Fruit fly (Drosophila melanogaster) whole organism, prepupa: ENCODE measurements around the gene Ada2a.
A peak's percentile ranks its signal among the peaks of the same experiment; 100 is the strongest.

ENCODE experiments used
- Blimp-1 ChIP-seq: fragments of 200-800 bp; sonication (Bioruptor generic); optimal IDR thresholded peaks from 3 replicates; lab custom pipeline; 2017; ENCODE audit warnings: missing biosample characterization, missing genetic modification characterization, mild to moderate bottlenecking, moderate library complexity, missing genetic modification reagents
- CG11294 ChIP-seq: fragments of 200-800 bp; sonication (Bioruptor generic); IDR thresholded peaks from 2 replicates; pipeline ENCODE4 v1.3.6; 2022; ENCODE audit warnings: missing biosample characterization, missing genetic modification characterization
- CG11762 ChIP-seq: fragments of 200-800 bp; sonication (Bioruptor generic); optimal IDR thresholded peaks from 3 replicates; lab custom pipeline; 2016; ENCODE audit warnings: missing biosample characterization, missing genetic modification characterization; ENCODE audit not compliant: insufficient read depth
- CG15336 ChIP-seq: fragments of 200-800 bp; sonication (Bioruptor generic); IDR thresholded peaks from 2 replicates; pipeline ENCODE4 v1.3.6; 2022; ENCODE audit warnings: missing biosample characterization, missing genetic modification characterization
- CG1621 ChIP-seq: fragments of 200-800 bp; sonication (Bioruptor generic); optimal IDR thresholded peaks from 3 replicates; lab custom pipeline; 2018; ENCODE audit warnings: missing biosample characterization, mild to moderate bottlenecking, missing genetic modification characterization
- CG3032 ChIP-seq: fragments of 200-800 bp; optimal IDR thresholded peaks from 2 replicates; lab custom pipeline; 2019; ENCODE audit warnings: missing biosample characterization, mild to moderate bottlenecking, missing genetic modification characterization, moderate library complexity
- CG31627 ChIP-seq: fragments of 200-800 bp; sonication (Bioruptor generic); optimal IDR thresholded peaks from 3 replicates; lab custom pipeline; 2016; ENCODE audit warnings: missing biosample characterization, missing genetic modification characterization
- CG32006 ChIP-seq: fragments of 200-800 bp; sonication (Bioruptor generic); optimal IDR thresholded peaks from 3 replicates; lab custom pipeline; 2017; ENCODE audit warnings: missing biosample characterization, mild to moderate bottlenecking, missing genetic modification characterization
- CG34406 ChIP-seq: fragments of 200-800 bp; sonication (Bioruptor generic); optimal IDR thresholded peaks from 3 replicates; lab custom pipeline; 2016; ENCODE audit warnings: missing biosample characterization, missing genetic modification characterization
- CG3919 ChIP-seq: fragments of 200-800 bp; sonication (Bioruptor generic); optimal IDR thresholded peaks from 3 replicates; lab custom pipeline; 2016; ENCODE audit warnings: missing biosample characterization, missing genetic modification characterization
- CG4318 ChIP-seq: fragments of 200-800 bp; sonication (Bioruptor generic); optimal IDR thresholded peaks from 3 replicates; lab custom pipeline; 2017; ENCODE audit warnings: missing biosample characterization, mild to moderate bottlenecking, missing genetic modification characterization
- CG6792 ChIP-seq: fragments of 200-800 bp; sonication (Bioruptor generic); optimal IDR thresholded peaks from 3 replicates; lab custom pipeline; 2016; ENCODE audit warnings: missing biosample characterization, missing genetic modification characterization
- CG6808 ChIP-seq: fragments of 200-800 bp; sonication (Bioruptor generic); optimal IDR thresholded peaks from 3 replicates; lab custom pipeline; 2017; ENCODE audit warnings: missing biosample characterization, missing genetic modification characterization, mild to moderate bottlenecking, moderate library complexity, missing genetic modification reagents
- CG6854 ChIP-seq: fragments of 200-800 bp; sonication (Bioruptor generic); optimal IDR thresholded peaks from 2 replicates; lab custom pipeline; 2017; ENCODE audit warnings: missing biosample characterization, mild to moderate bottlenecking, missing genetic modification characterization
- CG7368 ChIP-seq: fragments of 200-800 bp; sonication (Bioruptor generic); optimal IDR thresholded peaks from 3 replicates; lab custom pipeline; 2016; ENCODE audit warnings: missing biosample characterization, missing genetic modification characterization
- CG8119 ChIP-seq: fragments of 200-800 bp; sonication (Bioruptor generic); IDR thresholded peaks from 3 replicates; pipeline ENCODE4 v1.3.6; 2022; ENCODE audit warnings: missing biosample characterization, missing genetic modification characterization
- CG8632 ChIP-seq: fragments of 200-800 bp; sonication (Bioruptor generic); optimal IDR thresholded peaks from 3 replicates; lab custom pipeline; 2016; ENCODE audit warnings: missing biosample characterization, missing genetic modification characterization
- Eip78C ChIP-seq: fragments of 200-800 bp; sonication (Bioruptor generic); peaks from one replicate; lab custom pipeline; 2016; ENCODE audit warnings: missing biosample characterization, missing genetic modification characterization
- Ets96B ChIP-seq: fragments of 200-800 bp; optimal IDR thresholded peaks from 2 replicates; lab custom pipeline; 2019; ENCODE audit warnings: missing biosample characterization, mild to moderate bottlenecking, missing genetic modification characterization, moderate library complexity
- Gug ChIP-seq: fragments of 200-800 bp; sonication (Bioruptor generic); IDR thresholded peaks from 2 replicates; pipeline ENCODE4 v1.3.6; 2022; ENCODE audit warnings: missing biosample characterization, missing genetic modification characterization
- Hr38 ChIP-seq: sonication (Bioruptor generic); optimal IDR thresholded peaks from 2 replicates; lab custom pipeline; 2016; ENCODE audit warnings: missing biosample characterization, missing genetic modification characterization
- Hr4 ChIP-seq: fragments of 200-800 bp; sonication (Bioruptor generic); optimal IDR thresholded peaks from 3 replicates; lab custom pipeline; 2016; ENCODE audit warnings: missing biosample characterization, missing genetic modification characterization
- Lpt ChIP-seq: fragments of 200-800 bp; sonication (Bioruptor generic); optimal IDR thresholded peaks from 3 replicates; lab custom pipeline; 2016; ENCODE audit warnings: missing biosample characterization, missing genetic modification characterization
- OdsH ChIP-seq: fragments of 200-800 bp; sonication (Bioruptor generic); optimal IDR thresholded peaks from 3 replicates; lab custom pipeline; 2016; ENCODE audit warnings: missing biosample characterization, missing genetic modification characterization
- Smox ChIP-seq: fragments of 200-800 bp; sonication (Bioruptor generic); optimal IDR thresholded peaks from 3 replicates; lab custom pipeline; 2016; ENCODE audit warnings: missing biosample characterization, missing genetic modification characterization
- Sox15 ChIP-seq: fragments of 200-800 bp; sonication (Bioruptor generic); optimal IDR thresholded peaks from 3 replicates; lab custom pipeline; 2016; ENCODE audit warnings: missing biosample characterization, missing genetic modification characterization
- achi ChIP-seq: fragments of 200-800 bp; sonication (Bioruptor generic); optimal IDR thresholded peaks from 3 replicates; lab custom pipeline; 2016; ENCODE audit warnings: missing biosample characterization, missing genetic modification characterization
- acj6 ChIP-seq: fragments of 200-800 bp; sonication (Bioruptor generic); optimal IDR thresholded peaks from 3 replicates; lab custom pipeline; 2016; ENCODE audit warnings: missing biosample characterization, missing genetic modification characterization
- cyc ChIP-seq: fragments of 200-800 bp; sonication (Bioruptor generic); optimal IDR thresholded peaks from 3 replicates; lab custom pipeline; 2016; ENCODE audit warnings: missing biosample characterization, missing genetic modification characterization
- dac ChIP-seq: fragments of 200-800 bp; sonication (Bioruptor generic); optimal IDR thresholded peaks from 2 replicates; lab custom pipeline; 2017; ENCODE audit warnings: missing biosample characterization, mild to moderate bottlenecking, missing genetic modification characterization
- dsx ChIP-seq: fragments of 200-800 bp; optimal IDR thresholded peaks from 3 replicates; lab custom pipeline; 2019; ENCODE audit warnings: missing biosample characterization, mild to moderate bottlenecking, missing genetic modification characterization, moderate library complexity; ENCODE audit not compliant: poor library complexity, severe bottlenecking
- fd59A ChIP-seq: fragments of 200-800 bp; sonication (Bioruptor generic); optimal IDR thresholded peaks from 2 replicates; lab custom pipeline; 2017; ENCODE audit warnings: missing biosample characterization, mild to moderate bottlenecking, missing genetic modification characterization, missing genetic modification reagents
- fkh ChIP-seq: fragments of 200-800 bp; sonication (Bioruptor generic); optimal IDR thresholded peaks from 3 replicates; lab custom pipeline; 2017; ENCODE audit warnings: missing biosample characterization, mild to moderate bottlenecking, missing genetic modification characterization, moderate library complexity
- net ChIP-seq: fragments of 200-800 bp; sonication (Bioruptor generic); optimal IDR thresholded peaks from 3 replicates; lab custom pipeline; 2016; ENCODE audit warnings: missing biosample characterization, missing genetic modification characterization
- spab ChIP-seq: fragments of 200-800 bp; sonication (Bioruptor generic); optimal IDR thresholded peaks from 2 replicates; lab custom pipeline; 2017; ENCODE audit warnings: missing biosample characterization, mild to moderate bottlenecking, missing genetic modification characterization, missing genetic modification reagents
- ss ChIP-seq, 2 experiments: fragments of 200-800 bp; sonication (Bioruptor generic); optimal IDR thresholded peaks; 2 replicates in 1 of 2; 3 replicates in 1 of 2; lab custom pipeline; 2017 to 2018; ENCODE audit warnings: mild to moderate bottlenecking in 2 of 2, missing biosample characterization in 2 of 2, missing genetic modification characterization in 2 of 2, moderate library complexity in 1 of 2
- svp ChIP-seq: fragments of 200-800 bp; sonication (Bioruptor generic); peaks from one replicate; lab custom pipeline; 2016; ENCODE audit warnings: missing biosample characterization, missing genetic modification characterization
- topi ChIP-seq: fragments of 200-800 bp; sonication (Bioruptor generic); optimal IDR thresholded peaks from 3 replicates; lab custom pipeline; 2016; ENCODE audit warnings: missing biosample characterization, missing genetic modification characterization
- vri ChIP-seq: fragments of 200-800 bp; sonication (Bioruptor generic); optimal IDR thresholded peaks from 3 replicates; lab custom pipeline; 2016; ENCODE audit warnings: missing biosample characterization, mild to moderate bottlenecking, missing genetic modification characterization

The Ada2a gene

DNA sequence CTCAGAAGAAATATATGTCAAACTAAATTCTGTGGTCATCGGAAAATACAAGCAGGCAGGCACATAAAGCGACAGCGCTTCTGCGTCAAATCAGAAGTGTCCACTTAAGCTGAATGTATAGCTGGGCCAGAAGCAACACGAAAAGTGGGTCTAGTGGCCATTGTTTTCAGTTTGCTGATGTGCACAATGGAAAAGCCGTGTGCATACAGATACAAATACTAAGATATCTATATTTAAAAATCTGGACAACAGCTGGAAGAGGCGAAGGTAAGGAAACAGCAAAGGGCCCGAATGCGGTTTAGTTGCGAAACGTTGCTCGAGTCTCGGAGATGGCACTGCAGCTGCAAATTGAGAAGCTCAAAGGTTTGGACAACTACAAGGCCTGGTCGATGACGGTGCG lies 4.5 kb downstream of the Ada2a start, which contains the start of gene CG18598:
Gene CG18598 (plus strand): TSS at position 301 of the 400 bp plus-strand sequence.
- no peak for TF ChIP-seq fd59A (GFP tag; lab: Kevin White, UChicago)
- TF ChIP-seq CG6792 (GFP tag; lab: Kevin White, UChicago), result no peak
- TF ChIP-seq CG8632 (GFP tag; lab: Kevin White, UChicago), result no peak
- no peak for TF ChIP-seq achi (GFP tag; lab: Kevin White, UChicago)
- TF ChIP-seq dac (GFP tag; lab: Kevin White, UChicago), result no peak
- TF ChIP-seq Ets96B, result no peak

DNA sequence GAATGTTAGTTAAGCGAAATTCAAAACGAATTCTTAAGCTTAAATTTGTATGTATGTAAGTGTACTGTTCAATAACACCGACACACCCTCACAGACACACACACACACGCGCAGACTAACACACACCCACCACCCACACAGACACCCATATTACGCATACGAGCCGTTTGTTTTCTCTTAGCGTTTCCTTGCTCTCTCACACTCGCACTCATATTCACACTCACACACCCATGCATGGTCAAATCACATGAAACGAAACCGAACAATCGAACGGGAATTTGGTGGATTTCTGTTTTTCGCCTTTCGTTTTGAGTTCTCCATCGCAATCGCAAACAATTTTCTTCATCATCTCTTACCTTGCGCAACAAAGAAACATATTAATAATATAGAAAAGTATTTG lies 6.0 kb downstream of the Ada2a start:
- TF ChIP-seq Sox15 (GFP tag; lab: Kevin White, UChicago) (no peak), CG11294 (GFP tag; lab: Robert Waterston, UW) (no peak), net (GFP tag; lab: Kevin White, UChicago) (no peak), Blimp-1 (GFP tag; lab: Kevin White, UChicago) (no peak), CG34406 (GFP tag; lab: Kevin White, UChicago) (no peak), CG6792 (GFP tag; lab: Kevin White, UChicago) (no peak), achi (GFP tag; lab: Kevin White, UChicago) (no peak), svp (GFP tag; lab: Kevin White, UChicago) (no peak), Ets96B (no peak), CG4318 (GFP tag; lab: Kevin White, UChicago) (no peak), Hr4 (no peak), Smox (GFP tag; lab: Kevin White, UChicago) (no peak), CG32006 (GFP tag; lab: Kevin White, UChicago) (no peak), acj6 (GFP tag; lab: Kevin White, UChicago) (no peak)

DNA sequence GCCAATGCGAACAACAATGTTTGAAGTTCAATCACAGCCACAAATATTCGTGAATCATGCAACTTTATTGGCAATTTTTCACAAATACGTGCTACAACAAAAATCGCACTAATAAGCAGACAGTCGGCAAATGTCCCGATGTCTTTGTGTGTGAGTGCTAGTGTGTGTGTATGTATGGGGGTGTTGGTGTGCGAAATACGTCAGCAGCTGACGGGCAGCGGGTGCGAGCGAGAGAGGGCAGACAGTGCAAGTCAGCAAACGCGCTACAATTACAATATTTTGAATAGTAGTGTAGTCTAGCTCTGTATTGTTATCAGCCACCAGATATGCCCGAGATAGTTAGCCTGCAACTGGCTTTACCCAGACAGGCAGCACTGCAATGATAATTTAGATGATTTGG lies 9.2 kb downstream of the Ada2a start:
- TF ChIP-seq Hr38 (no peak), fd59A (GFP tag; lab: Kevin White, UChicago) (no peak), fkh (GFP tag; lab: Kevin White, UChicago) (no peak), dsx (GFP tag; lab: Kevin White, UChicago) (no peak), achi (GFP tag; lab: Kevin White, UChicago) (no peak), OdsH (no peak), topi (GFP tag; lab: Kevin White, UChicago) (no peak), CG7368 (GFP tag; lab: Kevin White, UChicago) (no peak), CG3032 (tag; lab: Kevin White, UChicago) (no peak), Ets96B (no peak), CG6808 (GFP tag; lab: Kevin White, UChicago) (no peak), ss (GFP tag; optimal IDR thresholded peaks at IDR 0.05; lab: Kevin White, UChicago) (no peak), Gug (GFP tag; lab: Robert Waterston, UW) (no peak), CG8119 (GFP tag; lab: Robert Waterston, UW) (no peak)

DNA sequence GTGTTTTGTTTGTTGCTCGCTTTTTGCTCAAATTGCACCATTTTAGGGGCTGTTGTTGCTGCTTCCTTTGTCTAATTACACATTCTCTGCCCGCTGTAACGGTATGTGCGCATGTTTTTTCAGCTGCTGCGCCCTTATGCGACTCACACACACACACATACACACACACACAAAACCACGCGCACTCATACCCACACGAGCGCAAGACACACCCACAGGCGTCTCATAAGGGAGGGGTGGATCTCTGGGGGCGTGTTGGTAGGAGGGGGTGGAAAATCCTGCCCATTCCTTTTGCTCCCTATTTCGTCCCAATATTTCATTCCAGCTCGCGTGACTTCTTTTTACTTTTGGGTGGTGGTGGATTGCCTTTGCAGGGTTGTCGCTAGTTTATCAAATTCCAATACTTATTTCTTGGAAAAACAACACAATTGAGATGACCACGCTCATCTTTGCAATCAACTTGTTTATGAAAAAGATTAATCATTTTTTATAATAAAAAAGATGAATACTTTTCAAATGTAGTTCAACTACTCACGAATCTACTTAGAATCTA lies 10.2 kb downstream of the Ada2a start:
- no peak for TF ChIP-seq CG4318 (GFP tag; lab: Kevin White, UChicago)
- TF ChIP-seq ss (GFP tag; optimal IDR thresholded peaks at IDR 0.05; lab: Kevin White, UChicago), result peak in 1 of 2 experiments; percentile 0
- TF ChIP-seq, all 60 proteins: peak for 1

DNA sequence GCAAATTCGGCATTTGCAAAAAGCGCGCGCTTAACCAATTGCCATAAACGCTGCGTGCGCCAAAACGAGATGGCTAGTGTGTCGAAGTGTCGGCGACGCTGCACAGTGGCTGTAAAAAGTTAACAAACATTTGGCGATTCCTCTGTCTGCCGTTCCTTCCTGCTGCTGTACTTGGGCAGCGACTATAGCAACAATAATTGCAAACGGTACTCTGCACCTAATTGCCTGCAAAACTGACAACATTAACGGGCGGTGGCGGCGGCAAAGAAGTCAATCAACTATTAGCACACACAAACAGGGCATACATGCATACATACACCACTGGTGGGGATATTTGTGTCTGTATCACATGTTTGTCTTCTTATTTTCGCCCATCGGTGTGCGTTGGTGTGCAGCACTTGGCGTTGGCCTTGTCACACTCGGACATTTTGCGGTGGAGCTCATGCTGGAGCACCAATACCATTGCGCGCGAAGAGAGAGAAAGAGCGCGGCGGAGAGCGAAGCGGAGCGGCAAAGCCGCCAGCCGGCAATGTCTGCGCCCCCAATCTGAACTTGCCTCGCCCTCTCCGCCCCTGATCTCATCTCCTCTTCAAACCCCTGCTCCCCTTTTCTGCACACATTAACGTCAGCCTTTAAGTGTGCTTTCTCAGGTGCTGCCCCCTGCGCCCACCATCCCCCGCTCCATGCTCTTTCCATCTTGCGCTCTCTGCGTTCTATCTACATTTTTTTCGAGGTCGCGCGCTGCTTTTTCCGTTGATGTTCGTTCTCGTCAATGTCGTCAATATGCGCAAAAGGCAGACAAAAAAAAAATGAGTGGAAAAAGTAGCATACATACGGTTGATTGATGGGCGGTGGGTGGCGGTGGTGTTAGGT lies 10.9 kb downstream of the Ada2a start:
- TF ChIP-seq Smox (GFP tag; lab: Kevin White, UChicago) (no peak), spab (GFP tag; lab: Kevin White, UChicago) (no peak), vri (GFP tag; lab: Kevin White, UChicago) (peak; percentile 25), Eip78C (GFP tag; lab: Kevin White, UChicago) (peak; percentile 56), CG8119 (GFP tag; lab: Robert Waterston, UW) (peak; percentile 19; the same call in 2 of the 3 replicates), CG6854 (GFP tag; lab: Kevin White, UChicago) (no peak), CG11762 (GFP tag; lab: Kevin White, UChicago) (no peak), cyc (GFP tag; lab: Kevin White, UChicago) (peak; percentile 21), CG6792 (GFP tag; lab: Kevin White, UChicago) (peak; percentile 13), dac (GFP tag; lab: Kevin White, UChicago) (no peak), CG7368 (GFP tag; lab: Kevin White, UChicago) (no peak), CG15336 (GFP tag; lab: Robert Waterston, UW) (no peak), CG1621 (peak; percentile 24), Hr38 (no peak), Blimp-1 (GFP tag; lab: Kevin White, UChicago) (no peak), Lpt (GFP tag; lab: Kevin White, UChicago) (peak; percentile 79), dsx (GFP tag; lab: Kevin White, UChicago) (peak; percentile 35), net (GFP tag; lab: Kevin White, UChicago) (no peak), fkh (GFP tag; lab: Kevin White, UChicago) (peak; percentile 53), CG3919 (GFP tag; lab: Kevin White, UChicago) (no peak), CG31627 (GFP tag; lab: Kevin White, UChicago) (no peak)
